Fruit fly (Drosophila melanogaster): ENCODE results near the gene Cds.

Gene Cds

dm6 chr3L:8093553-8093952 lies 34.0 kb upstream of the Cds start (continued):
- TF ChIP-seq Jarid2 (GFP tag; optimal IDR thresholded peaks at IDR 0.05) = peak; percentile 21
- no peak for TF ChIP-seq Ada2b (GFP tag; IDR thresholded peaks at IDR 0.05)
- no peak for TF ChIP-seq HLHmδ (GFP tag; optimal IDR thresholded peaks at IDR 0.05)
- TF ChIP-seq cwo (GFP tag; optimal IDR thresholded peaks at IDR 0.05) = peak; percentile 95
- no peak for TF ChIP-seq Awh (GFP tag; IDR thresholded peaks at IDR 0.05)
- TF ChIP-seq Lhr (GFP tag; optimal IDR thresholded peaks at IDR 0.05) = no peak
- peak; percentile 88 for TF ChIP-seq sug (tag; optimal IDR thresholded peaks at IDR 0.05)
- TF ChIP-seq Hey (tag; optimal IDR thresholded peaks at IDR 0.05) = peak; percentile 47
- no peak for TF ChIP-seq CG2129 (GFP tag; IDR thresholded peaks at IDR 0.05; ENCODE audit: partially characterized antibody)
- peak; percentile 1 for TF ChIP-seq bab2 (GFP tag; optimal IDR thresholded peaks at IDR 0.05)
- TF ChIP-seq ind (GFP tag; optimal IDR thresholded peaks at IDR 0.05) = no peak
- no peak for TF ChIP-seq bowl (GFP tag; IDR thresholded peaks at IDR 0.05)
- TF ChIP-seq CTCF (GFP tag; optimal IDR thresholded peaks at IDR 0.05) = no peak
- TF ChIP-seq CG1832 (GFP tag; optimal IDR thresholded peaks at IDR 0.05) = no peak
- no peak for TF ChIP-seq az2 (GFP tag; optimal IDR thresholded peaks at IDR 0.05)
- no peak for TF ChIP-seq B-H1 (GFP tag; IDR thresholded peaks at IDR 0.05)
- no peak for TF ChIP-seq CG9437 (GFP tag; optimal IDR thresholded peaks at IDR 0.05)
- peak; percentile 28 for TF ChIP-seq CG6854 (GFP tag; optimal IDR thresholded peaks at IDR 0.05)
- TF ChIP-seq gt (GFP tag; IDR thresholded peaks at IDR 0.05) = no peak
- TF ChIP-seq tna (GFP tag; IDR thresholded peaks at IDR 0.05; ENCODE audit: partially characterized antibody) = no peak
- no peak for TF ChIP-seq CG14014 (GFP tag; IDR thresholded peaks at IDR 0.05)
- TF ChIP-seq jing (GFP tag; optimal IDR thresholded peaks at IDR 0.05) = no peak
- no peak for TF ChIP-seq trem (tag; optimal IDR thresholded peaks at IDR 0.05)
- no peak for TF ChIP-seq CG4424 (GFP tag; optimal IDR thresholded peaks at IDR 0.05)
- no peak for TF ChIP-seq Gug (GFP tag; IDR thresholded peaks at IDR 0.05)
- peak; percentile 79 for TF ChIP-seq CG10543 (GFP tag; optimal IDR thresholded peaks at IDR 0.05)
- TF ChIP-seq CG7357 (GFP tag; IDR thresholded peaks at IDR 0.05) = no peak
- no peak for TF ChIP-seq en (GFP tag; optimal IDR thresholded peaks at IDR 0.05)
- no peak for TF ChIP-seq ranshi (GFP tag; IDR thresholded peaks at IDR 0.05)
- no peak for TF ChIP-seq Dp (GFP tag; optimal IDR thresholded peaks at IDR 0.05)
- TF ChIP-seq wdn (GFP tag; IDR thresholded peaks at IDR 0.05) = no peak
- TF ChIP-seq Nf-YA (GFP tag; IDR thresholded peaks at IDR 0.05) = no peak
- TF ChIP-seq CG10267 (tag; optimal IDR thresholded peaks at IDR 0.05) = no peak
- TF ChIP-seq ssp (GFP tag; IDR thresholded peaks at IDR 0.05) = no peak
- TF ChIP-seq fd96Cb (tag; optimal IDR thresholded peaks at IDR 0.05) = no peak
- peak; percentile 95 for TF ChIP-seq CG34376 (GFP tag; optimal IDR thresholded peaks at IDR 0.05)
- no peak for TF ChIP-seq Hsf (GFP tag; optimal IDR thresholded peaks at IDR 0.05)
- TF ChIP-seq CG17385 (GFP tag; optimal IDR thresholded peaks at IDR 0.05) = no peak
- no peak for TF ChIP-seq dimm (GFP tag; IDR thresholded peaks at IDR 0.05)
- no peak for TF ChIP-seq HLH4C (GFP tag; IDR thresholded peaks at IDR 0.05; ENCODE audit: partially characterized antibody)
- no peak for TF ChIP-seq CG13123 (GFP tag; optimal IDR thresholded peaks at IDR 0.05)
- no peak for TF ChIP-seq CG13775 (GFP tag; optimal IDR thresholded peaks at IDR 0.05)
- TF ChIP-seq CG30431 (GFP tag; optimal IDR thresholded peaks at IDR 0.05) = no peak
- TF ChIP-seq CG31365 (tag; optimal IDR thresholded peaks at IDR 0.05) = no peak
- no peak for TF ChIP-seq croc (GFP tag; conservative IDR thresholded peaks at IDR 0.05)
- no peak for TF ChIP-seq CG4707 (GFP tag; optimal IDR thresholded peaks at IDR 0.05)
- no peak for TF ChIP-seq D (optimal IDR thresholded peaks at IDR 0.05)
- TF ChIP-seq D (GFP tag; optimal IDR thresholded peaks at IDR 0.05) = no peak
- TF ChIP-seq CG6791 (GFP tag; IDR thresholded peaks at IDR 0.05; ENCODE audit: partially characterized antibody) = no peak
- no peak for TF ChIP-seq klu (GFP tag; IDR thresholded peaks at IDR 0.05)
- TF ChIP-seq sim (GFP tag; IDR thresholded peaks at IDR 0.05) = no peak
- no peak for TF ChIP-seq Gsc (GFP tag; IDR thresholded peaks at IDR 0.05)
- TF ChIP-seq ken (GFP tag; IDR thresholded peaks at IDR 0.05) = no peak
